Fruit fly (Drosophila melanogaster): ENCODE results near the gene fon.
A peak's percentile ranks its signal among the peaks of the same experiment; 100 is the strongest.

fon gene

DNA sequence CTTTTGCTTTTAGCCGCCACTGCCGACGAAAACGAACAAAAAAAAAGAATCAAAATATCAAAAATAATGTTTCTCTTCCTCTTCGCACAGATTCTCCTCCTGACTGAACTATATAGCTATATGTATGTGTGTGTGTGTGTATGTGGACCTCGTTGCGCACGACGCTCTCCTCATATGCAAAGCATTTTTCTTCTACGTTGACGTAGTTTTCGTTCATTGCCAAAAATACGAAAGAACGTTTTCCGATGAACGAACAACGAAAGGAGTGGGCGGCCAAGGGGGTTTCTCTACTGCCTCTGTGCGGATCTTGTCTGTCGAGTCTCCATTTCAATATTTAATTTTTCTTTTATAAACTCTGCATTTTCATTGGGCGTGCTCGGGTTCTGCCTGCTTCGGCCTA is 18.8 kb upstream of the fon start:
- no peak for TF ChIP-seq br (optimal IDR thresholded peaks at IDR 0.05)
- peak; percentile 42 for TF ChIP-seq crol (GFP tag; IDR thresholded peaks at IDR 0.05)
- no peak for TF ChIP-seq corto (GFP tag; optimal IDR thresholded peaks at IDR 0.05)
- TF ChIP-seq cg (GFP tag; optimal IDR thresholded peaks at IDR 0.05) = peak; percentile 4
- peak; percentile 74 for TF ChIP-seq CG10543 (GFP tag; optimal IDR thresholded peaks at IDR 0.05)
- TF ChIP-seq CG14667 (GFP tag; IDR thresholded peaks at IDR 0.05) = no peak
- TF ChIP-seq Adf1 (GFP tag; IDR thresholded peaks at IDR 0.05) = no peak
- no peak for TF ChIP-seq Doc2 (GFP tag; IDR thresholded peaks at IDR 0.05)
- TF ChIP-seq Deaf1 (tag; optimal IDR thresholded peaks at IDR 0.05) = peak; percentile 68
- peak; percentile 93 for TF ChIP-seq MTF-1 (GFP tag; optimal IDR thresholded peaks at IDR 0.05; ENCODE audit: borderline replicate concordance)
- TF ChIP-seq CG12769 (tag; optimal IDR thresholded peaks at IDR 0.05) = peak; percentile 17
- TF ChIP-seq sr (GFP tag; IDR thresholded peaks at IDR 0.05) = peak; percentile 86
- TF ChIP-seq abd-A (tag; optimal IDR thresholded peaks at IDR 0.05) = peak; percentile 4
- TF ChIP-seq fu2 (GFP tag; optimal IDR thresholded peaks at IDR 0.05) = no peak
- TF ChIP-seq sd (tag; optimal IDR thresholded peaks at IDR 0.05) = peak; percentile 35
- TF ChIP-seq Ptx1 (GFP tag; IDR thresholded peaks at IDR 0.05) = no peak
- 0 out of 4 replicates have a peak, but pooled peaks have one; percentile 29 for TF ChIP-seq chinmo (GFP tag; IDR thresholded peaks at IDR 0.05; ENCODE audit: partially characterized antibody)

DNA sequence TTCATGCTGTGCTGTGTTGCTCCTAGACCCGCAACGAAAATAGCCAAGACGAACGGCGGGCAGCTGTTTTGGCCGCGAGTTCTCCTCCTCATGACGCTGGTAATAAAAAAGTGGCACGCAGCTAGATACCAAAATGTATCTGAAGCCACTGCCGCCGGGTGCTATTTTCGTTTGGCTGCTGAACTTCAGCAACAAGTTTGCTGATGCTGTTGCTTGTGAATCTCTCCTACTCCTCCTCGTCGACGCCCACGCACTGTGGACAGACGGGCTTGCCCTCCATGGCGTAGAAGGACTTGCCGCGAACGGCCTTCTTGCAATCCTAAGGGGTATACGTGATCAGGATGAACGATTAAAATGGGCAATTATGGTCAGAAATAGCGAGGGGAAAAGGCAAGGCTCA is 17.4 kb upstream of the fon start:
- TF ChIP-seq E2f2 (GFP tag; IDR thresholded peaks at IDR 0.05) (no peak), Myb (GFP tag; optimal IDR thresholded peaks at IDR 0.05) (no peak), Oaz (GFP tag; IDR thresholded peaks at IDR 0.05) (no peak), CG18619 (GFP tag; optimal IDR thresholded peaks at IDR 0.05) (no peak), CG4854 (GFP tag; optimal IDR thresholded peaks at IDR 0.05) (no peak), wor (GFP tag; IDR thresholded peaks at IDR 0.05) (no peak), slp2 (GFP tag; optimal IDR thresholded peaks at IDR 0.05) (no peak), CG4707 (GFP tag; optimal IDR thresholded peaks at IDR 0.05) (no peak), CG16863 (GFP tag; optimal IDR thresholded peaks at IDR 0.05) (no peak), hb (GFP tag; IDR thresholded peaks at IDR 0.05; ENCODE audit: partially characterized antibody) (0 out of 3 replicates have a peak, but pooled peaks have one; percentile 32), sr (GFP tag; IDR thresholded peaks at IDR 0.05) (peak; percentile 74; the same call in 2 of the 3 replicates), gsb (GFP tag; IDR thresholded peaks at IDR 0.05) (no peak), CG1832 (GFP tag; optimal IDR thresholded peaks at IDR 0.05) (no peak), chinmo (GFP tag; IDR thresholded peaks at IDR 0.05; ENCODE audit: partially characterized antibody) (no peak), CG10209 (GFP tag; optimal IDR thresholded peaks at IDR 0.05) (no peak), CG13894 (tag; optimal IDR thresholded peaks at IDR 0.05) (no peak), CG9215 (GFP tag; IDR thresholded peaks at IDR 0.05) (no peak), hth (optimal IDR thresholded peaks at IDR 0.05) (no peak), Dbx (GFP tag; IDR thresholded peaks at IDR 0.05) (no peak), Drgx (GFP tag; IDR thresholded peaks at IDR 0.05) (no peak), CG17912 (GFP tag; optimal IDR thresholded peaks at IDR 0.05) (no peak), so (GFP tag; IDR thresholded peaks at IDR 0.05) (no peak), CG31365 (tag; optimal IDR thresholded peaks at IDR 0.05) (no peak), CG6272 (GFP tag; IDR thresholded peaks at IDR 0.05) (no peak), pb (GFP tag; optimal IDR thresholded peaks at IDR 0.05) (no peak), CG30431 (GFP tag; optimal IDR thresholded peaks at IDR 0.05) (no peak), CG12769 (tag; optimal IDR thresholded peaks at IDR 0.05) (peak; percentile 12), ab (GFP tag; optimal IDR thresholded peaks at IDR 0.05) (no peak), Awh (GFP tag; IDR thresholded peaks at IDR 0.05) (no peak), Ets65A (GFP tag) (peak; percentile 23), CG4360 (GFP tag; IDR thresholded peaks at IDR 0.05) (no peak), Neu2 (GFP tag; optimal IDR thresholded peaks at IDR 0.05; ENCODE audit: borderline replicate concordance) (no peak), wek (GFP tag; optimal IDR thresholded peaks at IDR 0.05) (no peak), unc-4 (GFP tag; IDR thresholded peaks at IDR 0.05; ENCODE audit: partially characterized antibody) (no peak), CG11504 (tag; optimal IDR thresholded peaks at IDR 0.05) (peak; percentile 52), CG3726 (GFP tag; IDR thresholded peaks at IDR 0.05) (no peak), ind (GFP tag; optimal IDR thresholded peaks at IDR 0.05) (no peak), CG34376 (GFP tag; optimal IDR thresholded peaks at IDR 0.05) (no peak)
